Worm (Caenorhabditis elegans) whole organism, L1 larva: ENCODE results near the gene K10D11.5.

Experiments
- C34B4.2 ChIP-seq: sonication (generic microtip); optimal IDR thresholded peaks from 2 replicates; lab custom pipeline; 2017; ENCODE audit warnings: mild to moderate bottlenecking, missing genetic modification characterization, missing compliant biosample characterization
- egl-13 ChIP-seq: sonication (generic microtip); optimal IDR thresholded peaks from 2 replicates; lab custom pipeline; 2016; ENCODE audit warnings: missing genotype, missing genetic modification reagents, missing genetic modification characterization, missing compliant biosample characterization
- lin-13 ChIP-seq: fragments of 150-350 bp; optimal IDR thresholded peaks from 2 replicates; lab custom pipeline; 2014; ENCODE audit warnings: missing biosample characterization, missing genetic modification reagents, missing genetic modification characterization
- nhr-12 ChIP-seq: sonication (generic microtip); optimal IDR thresholded peaks from 2 replicates; lab custom pipeline; 2017; ENCODE audit warnings: missing biosample characterization, missing genetic modification characterization
- nhr-90 ChIP-seq: sonication (generic microtip); optimal IDR thresholded peaks from 2 replicates; lab custom pipeline; 2016; ENCODE audit warnings: mild to moderate bottlenecking, missing genetic modification characterization, missing compliant biosample characterization; ENCODE audit not compliant: poor library complexity
- unc-130 ChIP-seq: fragments of 150-350 bp; optimal IDR thresholded peaks from 2 replicates; lab custom pipeline; 2017; ENCODE audit warnings: missing biosample characterization, missing genetic modification characterization, inconsistent platforms
- ztf-11 ChIP-seq, 2 experiments: sonication (generic microtip); optimal IDR thresholded peaks; 2 replicates each; lab custom pipeline; 2016 to 2017; ENCODE audit warnings: missing genetic modification characterization in 2 of 2, missing biosample characterization in 1 of 2, missing compliant biosample characterization in 1 of 2

K10D11.5 gene

ce11 chrIV:12941254-12941653 lies 50.4 kb downstream of the K10D11.5 start, which contains the start of gene dod-24:
Gene dod-24 (minus strand): TSS chrIV:12941354.
- TF ChIP-seq unc-130 (tag; lab: Kevin White, UChicago) (no peak), ztf-11 (tag; optimal IDR thresholded peaks at IDR 0.05; lab: Kevin White, UChicago) (no peak), egl-13 (tag; lab: Kevin White, UChicago) (no peak), nhr-90 (tag; lab: Kevin White, UChicago) (no peak), lin-13 (GFP tag; lab: Kevin White, UChicago) (no peak), C34B4.2 (no peak), nhr-12 (tag; lab: Kevin White, UChicago) (no peak)
